Worm (Caenorhabditis elegans): ENCODE data around the gene gpcp-1.
A peak's percentile ranks its signal among the peaks of the same experiment; 100 is the strongest.

The gpcp-1 gene

DNA sequence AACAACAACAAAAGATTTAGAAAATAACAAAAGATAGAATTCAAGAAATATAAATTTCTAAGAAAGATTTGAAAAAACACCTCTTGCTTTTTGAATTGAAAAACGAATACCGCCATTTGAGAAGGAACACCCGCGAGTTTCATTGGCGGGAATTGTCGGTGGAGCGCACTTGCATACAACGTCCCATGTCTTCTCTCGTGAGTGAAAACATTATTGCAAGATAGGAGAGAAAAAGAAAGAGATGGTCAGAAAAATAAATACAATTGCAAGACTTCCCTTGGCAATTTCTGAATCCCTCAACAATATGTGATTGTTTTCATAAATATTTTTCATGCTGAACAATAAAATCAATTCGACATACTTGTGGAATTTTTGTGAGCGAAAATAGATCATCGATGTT is 4.3 kb downstream of the gpcp-1 start, which contains the start of gene K10B3.5:
K10B3.5 (minus strand) TSS at position 343 of the 400 bp plus-strand sequence.
- no peak for TF ChIP-seq tbx-8 (GFP tag; optimal IDR thresholded peaks at IDR 0.05)
- peak; percentile 77 for TF ChIP-seq lin-13 (tag; optimal IDR thresholded peaks at IDR 0.05)
- TF ChIP-seq nhr-2 (tag; optimal IDR thresholded peaks at IDR 0.05) = peak; percentile 24
- no peak for TF ChIP-seq bed-3 (GFP tag; optimal IDR thresholded peaks at IDR 0.05)
- peak; percentile 16 for TF ChIP-seq elt-1 (tag; optimal IDR thresholded peaks at IDR 0.05; ENCODE audit: borderline replicate concordance, insufficient read depth)
- TF ChIP-seq ceh-39 (tag; optimal IDR thresholded peaks at IDR 0.05) = peak; percentile 16
- TF ChIP-seq ces-1 (GFP tag; optimal IDR thresholded peaks at IDR 0.05) = peak; percentile 52
- peak; percentile 66 for TF ChIP-seq lsy-2 (tag; optimal IDR thresholded peaks at IDR 0.05)
- peak; percentile 20 for TF ChIP-seq mab-5 (tag; optimal IDR thresholded peaks at IDR 0.05)
- TF ChIP-seq mep-1 (tag; optimal IDR thresholded peaks at IDR 0.05) = peak; percentile 85
- peak; percentile 13 for TF ChIP-seq pha-4 (tag; optimal IDR thresholded peaks at IDR 0.05)
- no peak for TF ChIP-seq ceh-43 (GFP tag; optimal IDR thresholded peaks at IDR 0.05)

DNA sequence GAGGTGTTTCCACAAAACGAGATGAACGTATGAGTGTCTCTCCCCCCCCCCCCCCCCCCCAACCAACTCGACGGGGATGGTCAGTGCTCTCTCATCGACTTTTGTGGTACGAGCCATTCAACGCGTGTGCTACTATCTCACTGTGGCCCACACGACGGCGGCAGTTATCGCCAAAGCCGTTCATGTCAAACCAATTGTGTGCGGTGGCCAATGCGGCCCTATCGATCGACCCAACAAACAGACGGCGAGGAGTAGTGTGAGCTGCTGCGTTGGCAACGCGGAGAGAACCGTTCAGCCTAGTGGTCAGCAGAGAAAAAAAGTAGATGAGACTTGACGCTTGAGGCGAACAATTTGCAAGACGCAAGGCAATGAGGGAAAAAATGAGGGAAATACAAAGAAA is 7.6 kb downstream of the gpcp-1 start:
- TF ChIP-seq lin-32 (GFP tag; optimal IDR thresholded peaks at IDR 0.05) = peak; percentile 21
- no peak for TF ChIP-seq ces-1 (GFP tag; optimal IDR thresholded peaks at IDR 0.05)
- peak; percentile 13 for TF ChIP-seq ceh-83 (GFP tag; optimal IDR thresholded peaks at IDR 0.05)
- TF ChIP-seq mab-5 (tag; optimal IDR thresholded peaks at IDR 0.05) = no peak
- no peak for TF ChIP-seq bed-3 (GFP tag; optimal IDR thresholded peaks at IDR 0.05)
- no peak for TF ChIP-seq nhr-28 (tag; optimal IDR thresholded peaks at IDR 0.05)
- TF ChIP-seq ceh-43 (GFP tag; optimal IDR thresholded peaks at IDR 0.05) = no peak
- no peak for TF ChIP-seq drap-1 (GFP tag; optimal IDR thresholded peaks at IDR 0.05)
- peak; percentile 25 for TF ChIP-seq ham-2 (GFP tag; optimal IDR thresholded peaks at IDR 0.05)
- peak; percentile 32 for TF ChIP-seq pha-4 (tag; optimal IDR thresholded peaks at IDR 0.05)
- TF ChIP-seq ceh-39 (tag; optimal IDR thresholded peaks at IDR 0.05) = peak; percentile 18
- peak; percentile 57 for TF ChIP-seq cnd-1 (tag; optimal IDR thresholded peaks at IDR 0.05)
- no peak for TF ChIP-seq elt-3 (tag; optimal IDR thresholded peaks at IDR 0.05)
- no peak for TF ChIP-seq zip-8 (tag; optimal IDR thresholded peaks at IDR 0.05)
- TF ChIP-seq elt-1 (tag; optimal IDR thresholded peaks at IDR 0.05; ENCODE audit: borderline replicate concordance, insufficient read depth) = no peak
- TF ChIP-seq ztf-11 (tag; optimal IDR thresholded peaks at IDR 0.05) = no peak
- TF ChIP-seq nhr-76 (tag; optimal IDR thresholded peaks at IDR 0.05) = no peak
- TF ChIP-seq flh-1 (GFP tag; optimal IDR thresholded peaks at IDR 0.05) = no peak
- peak; percentile 54 for TF ChIP-seq M03D4.4 (tag; optimal IDR thresholded peaks at IDR 0.05)
- peak; percentile 62 for TF ChIP-seq sptf-1 (tag; optimal IDR thresholded peaks at IDR 0.05)
- no peak for TF ChIP-seq nhr-12 (tag; optimal IDR thresholded peaks at IDR 0.05)
- peak; percentile 79 for TF ChIP-seq mls-2 (tag; optimal IDR thresholded peaks at IDR 0.05)

- TF ChIP-seq zip-8 (tag; optimal IDR thresholded peaks at IDR 0.05) (no peak), M03D4.4 (tag; optimal IDR thresholded peaks at IDR 0.05) (no peak), lsy-2 (tag; optimal IDR thresholded peaks at IDR 0.05) (no peak), unc-39 (tag; optimal IDR thresholded peaks at IDR 0.05) (no peak), ces-1 (GFP tag; optimal IDR thresholded peaks at IDR 0.05) (no peak), ceh-83 (GFP tag; optimal IDR thresholded peaks at IDR 0.05) (no peak), sem-2 (GFP tag; optimal IDR thresholded peaks at IDR 0.05) (no peak), ham-2 (GFP tag; optimal IDR thresholded peaks at IDR 0.05) (no peak), blmp-1 (tag; optimal IDR thresholded peaks at IDR 0.05) (no peak), mls-2 (tag; optimal IDR thresholded peaks at IDR 0.05) (no peak), nhr-12 (tag; optimal IDR thresholded peaks at IDR 0.05) (no peak), sptf-1 (tag; optimal IDR thresholded peaks at IDR 0.05) (no peak), pha-4 (tag; optimal IDR thresholded peaks at IDR 0.05) (no peak), nhr-76 (tag; optimal IDR thresholded peaks at IDR 0.05) (no peak), unc-120 (tag; optimal IDR thresholded peaks at IDR 0.05; ENCODE audit: poor library complexity, severe bottlenecking) (no peak), mab-5 (tag; optimal IDR thresholded peaks at IDR 0.05) (no peak), drap-1 (GFP tag; optimal IDR thresholded peaks at IDR 0.05) (no peak), elt-1 (tag; optimal IDR thresholded peaks at IDR 0.05; ENCODE audit: borderline replicate concordance, insufficient read depth) (no peak), hlh-1 (tag; optimal IDR thresholded peaks at IDR 0.05) (no peak)
Observed at ce11 chrX:3102165-3102564, 8.3 kb downstream of the gpcp-1 start, which contains the start of gene ztf-13. Gene ztf-13, minus strand, starts transcription at chrX:3102175.

ce11 chrX:3101562-3101961 is 8.9 kb downstream of the gpcp-1 start:
- TF ChIP-seq bed-3 (GFP tag; optimal IDR thresholded peaks at IDR 0.05) = no peak
- TF ChIP-seq snpc-4 (tag; optimal IDR thresholded peaks at IDR 0.05) = no peak
- no peak for TF ChIP-seq elt-1 (tag; optimal IDR thresholded peaks at IDR 0.05; ENCODE audit: borderline replicate concordance, insufficient read depth)
- no peak for TF ChIP-seq ceh-83 (GFP tag; optimal IDR thresholded peaks at IDR 0.05)
- TF ChIP-seq sptf-1 (tag; optimal IDR thresholded peaks at IDR 0.05) = no peak
- no peak for TF ChIP-seq pha-4 (tag; optimal IDR thresholded peaks at IDR 0.05)
- no peak for TF ChIP-seq ces-1 (GFP tag; optimal IDR thresholded peaks at IDR 0.05)
- TF ChIP-seq mab-5 (tag; optimal IDR thresholded peaks at IDR 0.05) = no peak
- no peak for TF ChIP-seq lin-13 (tag; optimal IDR thresholded peaks at IDR 0.05)
- no peak for TF ChIP-seq nhr-2 (tag; optimal IDR thresholded peaks at IDR 0.05)

All from whole organism, mixed stage, embryonic.